Worm (Caenorhabditis elegans): ENCODE measurements around the gene irld-18.
A peak's percentile ranks its signal among the peaks of the same experiment; 100 is the strongest.

irld-18 gene

DNA sequence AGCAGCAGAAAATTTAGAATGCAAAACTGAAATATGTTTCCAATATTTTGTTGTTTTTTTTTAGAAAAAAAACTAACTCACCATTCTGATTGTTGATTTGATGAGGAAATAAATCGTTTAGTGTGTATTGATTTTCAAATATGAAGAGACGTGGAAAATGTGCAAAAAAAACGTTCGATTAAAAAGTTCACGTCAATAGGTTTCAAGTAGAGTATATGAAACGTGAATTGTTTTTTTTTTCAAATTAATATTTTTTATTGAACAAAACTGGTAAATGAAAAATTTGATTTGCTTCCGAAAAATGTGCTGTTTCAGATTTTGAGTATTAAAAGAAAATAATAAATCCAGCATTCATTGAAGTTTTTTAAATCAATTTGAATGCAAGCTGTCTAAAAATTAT is at the start of gene irld-18:
irld-18 (minus strand) TSS at position 101 of the 400 bp plus-strand sequence.
- TF ChIP-seq ztf-23 (GFP tag; IDR thresholded peaks at IDR 0.05) (no peak), tab-1 (GFP tag; IDR thresholded peaks at IDR 0.05) (no peak), med-1 (GFP tag; optimal IDR thresholded peaks at IDR 0.05; ENCODE audit: insufficient read depth) (no peak), T22C8.4 (GFP tag; IDR thresholded peaks at IDR 0.05) (no peak), cog-1 (tag; optimal IDR thresholded peaks at IDR 0.05) (no peak), ref-1 (GFP tag; conservative IDR thresholded peaks at IDR 0.05) (no peak), ztf-29 (GFP tag; IDR thresholded peaks at IDR 0.05) (no peak), klf-2 (GFP tag; conservative IDR thresholded peaks at IDR 0.05) (no peak), flt-1 (GFP tag; IDR thresholded peaks at IDR 0.05) (no peak)

DNA sequence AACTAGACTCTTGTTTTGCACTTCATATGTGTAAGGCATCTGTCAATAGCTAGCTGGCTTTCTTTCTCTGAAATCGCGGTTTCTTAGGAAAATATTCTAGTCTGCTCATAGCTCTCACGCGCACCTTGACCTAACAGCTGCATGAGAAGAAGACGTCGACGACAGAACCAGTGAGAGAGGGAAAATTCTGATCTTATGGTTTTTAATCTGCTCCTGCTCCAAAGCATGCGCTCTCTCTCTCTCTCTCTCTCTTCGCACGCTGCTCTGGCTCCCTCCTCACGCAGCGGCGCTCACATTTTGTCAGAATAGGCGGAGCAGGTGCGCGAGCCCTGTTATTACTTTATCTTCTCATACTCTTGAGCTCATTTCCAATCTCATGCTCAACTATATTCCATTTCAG is 41.3 kb upstream of the irld-18 start:
- TF ChIP-seq cog-1 (tag; optimal IDR thresholded peaks at IDR 0.05) = no peak
- TF ChIP-seq flt-1 (GFP tag; IDR thresholded peaks at IDR 0.05) = 0 out of 2 replicates have a peak, but pooled peaks have one; percentile 27

DNA sequence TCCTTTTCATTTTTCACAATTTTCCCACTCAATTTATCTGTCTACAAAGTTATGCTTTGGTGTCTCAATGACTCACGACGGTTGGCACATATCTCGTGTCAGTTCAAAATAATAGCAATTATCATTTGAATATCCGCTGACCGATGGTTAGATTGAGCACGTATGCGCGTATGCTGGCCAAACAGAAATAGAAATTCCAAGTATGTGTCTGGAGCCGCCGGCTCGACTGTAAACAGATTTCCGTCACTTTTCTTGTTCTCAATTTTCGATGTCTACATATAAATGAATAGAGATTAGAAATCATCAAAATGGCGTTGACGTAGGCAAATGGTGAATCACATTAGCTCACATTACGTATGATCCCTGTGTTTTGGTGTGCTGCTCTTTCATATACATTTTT is 40.3 kb upstream of the irld-18 start:
- TF ChIP-seq flt-1 (GFP tag; IDR thresholded peaks at IDR 0.05) (no peak), T22C8.4 (GFP tag; IDR thresholded peaks at IDR 0.05) (no peak), ref-1 (GFP tag; conservative IDR thresholded peaks at IDR 0.05) (no peak), ztf-23 (GFP tag; IDR thresholded peaks at IDR 0.05) (no peak), ztf-29 (GFP tag; IDR thresholded peaks at IDR 0.05) (no peak), klf-2 (GFP tag; conservative IDR thresholded peaks at IDR 0.05) (no peak)

DNA sequence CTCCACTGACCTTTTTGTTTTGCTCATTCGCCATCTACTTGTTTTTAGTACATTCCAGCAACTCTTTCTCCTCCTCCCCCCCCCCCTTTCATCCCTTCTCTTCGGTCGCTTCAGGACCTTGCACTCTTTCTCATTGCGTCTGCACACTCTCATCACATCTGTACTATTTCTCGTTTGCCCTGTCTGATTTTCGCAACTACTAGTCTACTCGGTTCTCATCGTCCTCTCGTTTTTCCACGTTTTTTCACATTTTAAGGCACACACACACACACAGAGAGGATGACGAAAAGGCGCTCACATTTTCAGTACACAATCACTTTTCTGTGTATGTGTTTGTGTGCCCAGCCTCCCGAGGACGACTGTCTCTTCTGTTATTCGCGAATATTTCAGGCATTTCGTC is 39.7 kb upstream of the irld-18 start:
- no peak for TF ChIP-seq ref-1 (GFP tag; conservative IDR thresholded peaks at IDR 0.05)
- no peak for TF ChIP-seq ztf-23 (GFP tag; IDR thresholded peaks at IDR 0.05)
- no peak for TF ChIP-seq T22C8.4 (GFP tag; IDR thresholded peaks at IDR 0.05)
- TF ChIP-seq klf-2 (GFP tag; conservative IDR thresholded peaks at IDR 0.05) = no peak
- no peak for TF ChIP-seq cog-1 (tag; optimal IDR thresholded peaks at IDR 0.05)
- TF ChIP-seq tab-1 (GFP tag; IDR thresholded peaks at IDR 0.05) = no peak
- no peak for TF ChIP-seq flt-1 (GFP tag; IDR thresholded peaks at IDR 0.05)
- TF ChIP-seq ztf-29 (GFP tag; IDR thresholded peaks at IDR 0.05) = no peak
- no peak for TF ChIP-seq med-1 (GFP tag; optimal IDR thresholded peaks at IDR 0.05; ENCODE audit: insufficient read depth)

DNA sequence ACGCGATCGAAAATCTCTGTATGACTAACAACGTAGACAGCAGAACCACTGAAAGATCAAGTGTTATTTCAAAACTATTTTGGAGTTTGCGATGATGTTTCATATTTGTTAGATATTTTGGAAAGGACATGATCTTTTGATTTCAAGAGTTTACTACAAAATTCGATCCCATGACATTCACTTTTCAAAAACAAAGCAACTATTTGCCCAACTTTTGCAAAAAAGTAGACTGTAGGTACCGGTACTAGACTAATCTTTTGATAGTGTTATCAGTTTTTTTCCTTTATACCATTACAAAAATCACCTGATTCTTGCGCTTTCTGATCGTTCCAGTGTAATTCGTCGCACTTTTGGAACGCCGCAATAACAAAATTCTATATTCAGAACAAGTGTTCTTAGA is 39.2 kb upstream of the irld-18 start:
- no peak for TF ChIP-seq cog-1 (tag; optimal IDR thresholded peaks at IDR 0.05)
- TF ChIP-seq ztf-23 (GFP tag; IDR thresholded peaks at IDR 0.05) = no peak
- no peak for TF ChIP-seq ref-1 (GFP tag; conservative IDR thresholded peaks at IDR 0.05)
- TF ChIP-seq klf-2 (GFP tag; conservative IDR thresholded peaks at IDR 0.05) = no peak
- no peak for TF ChIP-seq med-1 (GFP tag; optimal IDR thresholded peaks at IDR 0.05; ENCODE audit: insufficient read depth)
- no peak for TF ChIP-seq tab-1 (GFP tag; IDR thresholded peaks at IDR 0.05)
- no peak for TF ChIP-seq flt-1 (GFP tag; IDR thresholded peaks at IDR 0.05)
- no peak for TF ChIP-seq T22C8.4 (GFP tag; IDR thresholded peaks at IDR 0.05)
- no peak for TF ChIP-seq ztf-29 (GFP tag; IDR thresholded peaks at IDR 0.05)

DNA sequence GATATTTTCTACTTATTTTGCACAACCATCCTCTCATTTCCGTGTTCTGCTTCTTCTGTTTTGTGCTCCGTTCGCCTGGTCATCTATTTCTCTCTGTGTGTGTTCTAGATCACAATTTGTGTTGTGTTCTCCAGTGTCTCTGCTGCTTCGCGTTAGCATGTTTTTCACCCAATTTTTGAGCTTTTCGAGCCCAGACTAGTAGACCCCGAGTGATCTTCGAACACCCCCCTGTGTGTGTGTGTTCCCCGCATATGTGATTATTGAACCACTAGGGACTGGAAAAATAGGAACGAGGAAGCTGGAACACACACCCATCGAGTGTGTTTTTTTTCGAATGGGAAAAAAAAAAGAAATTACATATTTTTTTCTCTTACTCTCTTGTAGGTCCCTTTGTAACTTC is 37.7 kb upstream of the irld-18 start:
- TF ChIP-seq ztf-23 (GFP tag; IDR thresholded peaks at IDR 0.05) (no peak), klf-2 (GFP tag; conservative IDR thresholded peaks at IDR 0.05) (no peak), flt-1 (GFP tag; IDR thresholded peaks at IDR 0.05) (no peak), T22C8.4 (GFP tag; IDR thresholded peaks at IDR 0.05) (no peak), med-1 (GFP tag; optimal IDR thresholded peaks at IDR 0.05; ENCODE audit: insufficient read depth) (no peak), tab-1 (GFP tag; IDR thresholded peaks at IDR 0.05) (no peak), ref-1 (GFP tag; conservative IDR thresholded peaks at IDR 0.05) (no peak), ztf-29 (GFP tag; IDR thresholded peaks at IDR 0.05) (no peak), cog-1 (tag; optimal IDR thresholded peaks at IDR 0.05) (no peak)

DNA sequence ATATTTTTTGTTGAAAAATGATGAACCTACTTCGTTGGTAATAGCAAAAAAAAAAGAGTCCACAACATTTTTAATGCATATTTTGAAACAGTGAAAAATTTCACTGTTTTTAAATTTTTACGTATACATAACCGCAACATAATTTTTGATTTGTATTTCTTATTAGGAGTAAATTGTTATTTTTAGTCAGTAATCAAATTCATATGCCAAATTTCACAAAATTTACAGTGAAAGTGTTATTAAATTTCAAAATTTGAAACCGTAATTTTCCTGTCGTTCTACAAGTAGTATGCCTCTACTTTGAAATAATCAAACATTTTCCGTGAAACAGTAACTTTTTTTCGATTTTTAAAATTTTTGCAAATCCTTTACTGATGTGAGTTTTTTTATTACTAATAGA is 37.1 kb upstream of the irld-18 start:
- TF ChIP-seq med-1 (GFP tag; optimal IDR thresholded peaks at IDR 0.05; ENCODE audit: insufficient read depth) (no peak), tab-1 (GFP tag; IDR thresholded peaks at IDR 0.05) (no peak), ztf-29 (GFP tag; IDR thresholded peaks at IDR 0.05) (no peak), T22C8.4 (GFP tag; IDR thresholded peaks at IDR 0.05) (no peak), ref-1 (GFP tag; conservative IDR thresholded peaks at IDR 0.05) (no peak), klf-2 (GFP tag; conservative IDR thresholded peaks at IDR 0.05) (no peak), cog-1 (tag; optimal IDR thresholded peaks at IDR 0.05) (no peak), flt-1 (GFP tag; IDR thresholded peaks at IDR 0.05) (no peak), ztf-23 (GFP tag; IDR thresholded peaks at IDR 0.05) (no peak)

DNA sequence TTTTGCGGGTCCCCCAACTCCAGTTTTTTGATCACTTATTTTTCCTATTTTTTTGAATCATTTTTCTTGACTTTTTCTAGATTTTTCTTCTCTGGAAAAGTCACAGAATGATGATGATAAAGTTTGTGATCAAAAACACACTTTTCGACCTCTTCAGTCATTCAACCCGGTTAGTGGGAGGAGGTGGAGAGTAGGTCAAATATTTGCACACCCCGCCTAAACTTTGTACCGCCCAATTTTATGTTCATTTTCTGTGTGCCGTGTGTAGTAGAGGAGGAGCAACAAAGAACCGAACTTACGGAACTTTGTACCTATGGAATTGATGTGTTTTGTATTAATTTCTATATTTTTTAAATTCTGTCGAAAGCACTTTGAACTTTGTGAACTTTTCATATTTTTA is 36.7 kb upstream of the irld-18 start:
- no peak for TF ChIP-seq flt-1 (GFP tag; IDR thresholded peaks at IDR 0.05)
- TF ChIP-seq klf-2 (GFP tag; conservative IDR thresholded peaks at IDR 0.05) = no peak
- no peak for TF ChIP-seq med-1 (GFP tag; optimal IDR thresholded peaks at IDR 0.05; ENCODE audit: insufficient read depth)
- TF ChIP-seq ref-1 (GFP tag; conservative IDR thresholded peaks at IDR 0.05) = no peak
- TF ChIP-seq ztf-29 (GFP tag; IDR thresholded peaks at IDR 0.05) = no peak
- no peak for TF ChIP-seq cog-1 (tag; optimal IDR thresholded peaks at IDR 0.05)
- TF ChIP-seq tab-1 (GFP tag; IDR thresholded peaks at IDR 0.05) = no peak
- no peak for TF ChIP-seq T22C8.4 (GFP tag; IDR thresholded peaks at IDR 0.05)
- no peak for TF ChIP-seq ztf-23 (GFP tag; IDR thresholded peaks at IDR 0.05)

DNA sequence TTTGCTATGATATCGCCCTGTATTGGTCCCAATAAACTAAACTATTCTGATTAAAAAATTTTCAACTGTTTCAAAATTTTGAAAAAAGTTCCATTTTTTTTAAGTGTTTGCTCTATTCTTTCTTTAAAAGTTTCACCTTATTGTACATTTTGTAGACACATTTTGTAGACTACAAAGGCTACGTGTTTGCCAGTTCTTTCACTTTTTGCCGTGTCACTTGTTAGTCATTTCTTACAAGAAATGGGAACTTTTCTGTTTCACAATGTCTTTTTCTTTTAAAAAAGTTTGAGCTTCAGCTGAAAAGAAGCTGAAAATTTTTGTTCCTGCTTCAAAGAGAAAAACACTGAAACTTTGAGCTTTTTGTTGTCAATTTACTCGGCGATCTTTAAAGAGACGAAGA is 36.2 kb upstream of the irld-18 start:
- no peak for TF ChIP-seq T22C8.4 (GFP tag; IDR thresholded peaks at IDR 0.05)
- no peak for TF ChIP-seq ztf-29 (GFP tag; IDR thresholded peaks at IDR 0.05)
- no peak for TF ChIP-seq med-1 (GFP tag; optimal IDR thresholded peaks at IDR 0.05; ENCODE audit: insufficient read depth)
- TF ChIP-seq ztf-23 (GFP tag; IDR thresholded peaks at IDR 0.05) = no peak
- no peak for TF ChIP-seq ref-1 (GFP tag; conservative IDR thresholded peaks at IDR 0.05)
- no peak for TF ChIP-seq cog-1 (tag; optimal IDR thresholded peaks at IDR 0.05)
- TF ChIP-seq tab-1 (GFP tag; IDR thresholded peaks at IDR 0.05) = no peak
- no peak for TF ChIP-seq klf-2 (GFP tag; conservative IDR thresholded peaks at IDR 0.05)
- no peak for TF ChIP-seq flt-1 (GFP tag; IDR thresholded peaks at IDR 0.05)

DNA sequence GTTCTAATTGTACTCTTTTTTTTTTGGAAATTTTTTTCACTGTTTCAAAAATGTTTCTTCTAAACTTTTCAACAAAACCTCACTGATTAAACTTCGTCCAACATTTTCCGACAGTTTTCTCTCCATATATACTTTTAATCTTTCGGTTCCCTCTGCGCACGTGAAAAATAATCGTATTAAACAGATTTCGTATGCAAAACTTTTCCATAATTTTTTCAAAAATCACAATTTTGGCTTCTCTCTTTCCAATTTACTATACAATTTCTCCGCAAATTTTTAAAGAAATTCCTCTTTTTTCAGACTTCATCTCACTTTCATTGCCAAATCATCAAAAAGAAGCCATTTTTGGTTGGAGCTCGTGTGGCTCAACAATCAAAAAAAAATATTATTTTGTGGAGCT is 35.5 kb upstream of the irld-18 start, which contains the start of gene dmd-6:
dmd-6 (plus strand) TSS at position 301 of the 400 bp plus-strand sequence.
- TF ChIP-seq T22C8.4 (GFP tag; IDR thresholded peaks at IDR 0.05) = no peak
- no peak for TF ChIP-seq ref-1 (GFP tag; conservative IDR thresholded peaks at IDR 0.05)
- no peak for TF ChIP-seq klf-2 (GFP tag; conservative IDR thresholded peaks at IDR 0.05)
- no peak for TF ChIP-seq ztf-23 (GFP tag; IDR thresholded peaks at IDR 0.05)
- TF ChIP-seq med-1 (GFP tag; optimal IDR thresholded peaks at IDR 0.05; ENCODE audit: insufficient read depth) = no peak
- TF ChIP-seq flt-1 (GFP tag; IDR thresholded peaks at IDR 0.05) = no peak
- no peak for TF ChIP-seq cog-1 (tag; optimal IDR thresholded peaks at IDR 0.05)
- no peak for TF ChIP-seq tab-1 (GFP tag; IDR thresholded peaks at IDR 0.05)
- no peak for TF ChIP-seq ztf-29 (GFP tag; IDR thresholded peaks at IDR 0.05)
